Worm (Caenorhabditis elegans) whole organism, late embryonic: ENCODE measurements around the gene cyp-13A10.

ENCODE experiments used
- che-1 ChIP-seq: sonication (generic microtip); optimal IDR thresholded peaks from 2 replicates; lab custom pipeline; 2016; ENCODE audit warnings: mild to moderate bottlenecking, missing genetic modification characterization, missing compliant biosample characterization
- elt-2 ChIP-seq: sonication (generic microtip); optimal IDR thresholded peaks from 2 replicates; lab custom pipeline; 2016; ENCODE audit warnings: missing genetic modification reagents, missing genetic modification characterization, missing compliant biosample characterization
- fkh-10 ChIP-seq: fragments of 150-350 bp; optimal IDR thresholded peaks from 2 replicates; lab custom pipeline; 2014; ENCODE audit warnings: missing biosample characterization, missing genetic modification reagents, missing genetic modification characterization
- sox-4 ChIP-seq: sonication (generic microtip); optimal IDR thresholded peaks from 2 replicates; lab custom pipeline; 2017; ENCODE audit warnings: mild to moderate bottlenecking, missing genetic modification characterization, inconsistent platforms, missing compliant biosample characterization

DNA sequence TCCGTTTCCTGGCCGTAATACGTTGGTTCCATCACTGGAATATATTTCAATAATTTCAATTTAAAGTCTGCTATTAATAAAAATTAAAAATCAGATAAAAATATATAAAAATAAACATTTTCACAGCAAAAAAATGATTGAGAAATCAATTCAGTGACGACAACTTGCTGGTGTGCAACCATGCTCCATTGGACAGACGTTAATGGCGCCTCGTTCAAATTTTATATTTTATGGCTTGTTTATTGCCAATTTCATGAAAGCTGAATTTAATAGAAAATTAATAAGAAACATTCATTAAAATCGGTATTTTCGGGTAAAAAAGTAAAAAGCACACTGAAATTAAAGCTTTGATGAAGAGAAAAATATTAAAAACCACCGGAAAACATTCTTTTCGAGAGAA is 43.5 kb upstream of the cyp-13A10 start, which contains the start of gene Y53C12A.3:
- TF ChIP-seq fkh-10: no peak
- no peak for TF ChIP-seq elt-2 (tag; lab: Kevin White, UChicago)
- no peak for TF ChIP-seq che-1 (tag; lab: Kevin White, UChicago)
- no peak for TF ChIP-seq sox-4 (tag; lab: Kevin White, UChicago)
